Fruit fly (Drosophila melanogaster) whole organism, embryonic: ENCODE results near the gene CG13239.

Experiments used
- BEAF-32 ChIP-seq: fragments of 200-800 bp; sonication (Bioruptor generic); optimal IDR thresholded peaks from 3 replicates; lab custom pipeline; 2017; ENCODE audit warnings: missing biosample characterization, missing genetic modification characterization, mild to moderate bottlenecking, moderate library complexity, missing genetic modification reagents
- C15 ChIP-seq: fragments of 200-800 bp; sonication (Bioruptor generic); IDR thresholded peaks from 3 replicates; pipeline ENCODE4 v1.3.6; 2022; ENCODE audit warnings: missing biosample characterization, missing genetic modification characterization
- CG10321 ChIP-seq: fragments of 200-800 bp; sonication (Bioruptor generic); IDR thresholded peaks from 2 replicates; pipeline ENCODE4 v1.3.6; 2022; ENCODE audit warnings: missing biosample characterization, missing genetic modification characterization
- CG11247 ChIP-seq: fragments of 200-800 bp; sonication (Bioruptor generic); IDR thresholded peaks from 2 replicates; pipeline ENCODE4 v1.3.6; 2022; ENCODE audit warnings: missing biosample characterization, missing genetic modification characterization
- CG11695 ChIP-seq: fragments of 200-800 bp; sonication (Bioruptor generic); IDR thresholded peaks from 3 replicates; pipeline ENCODE4 v1.3.6; 2022; ENCODE audit warnings: missing biosample characterization, missing genetic modification characterization
- CG12219 ChIP-seq: fragments of 200-800 bp; sonication (Bioruptor generic); optimal IDR thresholded peaks from 3 replicates; lab custom pipeline; 2018; ENCODE audit warnings: missing biosample characterization, mild to moderate bottlenecking, missing genetic modification characterization
- CG13624 ChIP-seq: fragments of 200-800 bp; sonication (Bioruptor generic); optimal IDR thresholded peaks from 2 replicates; lab custom pipeline; 2016; ENCODE audit warnings: missing biosample characterization, missing genetic modification characterization
- CG14050 ChIP-seq: fragments of 200-800 bp; sonication (Bioruptor generic); IDR thresholded peaks from 3 replicates; pipeline ENCODE4 v1.3.6; 2022; ENCODE audit warnings: missing biosample characterization, missing genetic modification characterization
- CG1529 ChIP-seq: fragments of 200-800 bp; sonication (Bioruptor generic); optimal IDR thresholded peaks from 3 replicates; lab custom pipeline; 2018; ENCODE audit warnings: missing biosample characterization, missing genetic modification characterization
- CG15601 ChIP-seq: fragments of 200-800 bp; sonication (Bioruptor generic); optimal IDR thresholded peaks from 3 replicates; lab custom pipeline; 2019; ENCODE audit warnings: missing biosample characterization, mild to moderate bottlenecking, missing genetic modification characterization, moderate library complexity
- CG16779 ChIP-seq: fragments of 200-800 bp; sonication (Bioruptor generic); IDR thresholded peaks from 2 replicates; pipeline ENCODE4 v1.3.6; 2022; ENCODE audit warnings: missing biosample characterization, missing genetic modification characterization
- CG17359 ChIP-seq: fragments of 200-800 bp; sonication (Bioruptor generic); optimal IDR thresholded peaks from 3 replicates; lab custom pipeline; 2018; ENCODE audit warnings: missing biosample characterization, mild to moderate bottlenecking, missing genetic modification characterization, moderate library complexity
- CG31224 ChIP-seq: fragments of 200-800 bp; sonication (Bioruptor generic); IDR thresholded peaks from 2 replicates; pipeline ENCODE4 v1.3.6; 2022; ENCODE audit warnings: missing biosample characterization, missing genetic modification characterization
- CG31365 ChIP-seq: fragments of 200-800 bp; sonication (Bioruptor generic); optimal IDR thresholded peaks from 2 replicates; lab custom pipeline; 2018; ENCODE audit warnings: missing biosample characterization, mild to moderate bottlenecking, missing genetic modification characterization
- CG3995 ChIP-seq: fragments of 200-800 bp; sonication (Bioruptor generic); optimal IDR thresholded peaks from 3 replicates; lab custom pipeline; 2016; ENCODE audit warnings: missing biosample characterization, missing genetic modification characterization
- CG6175 ChIP-seq: fragments of 200-800 bp; sonication (Bioruptor generic); IDR thresholded peaks from 3 replicates; pipeline ENCODE4 v1.3.6; 2022; ENCODE audit warnings: missing biosample characterization, missing genetic modification characterization
- CG6254 ChIP-seq: fragments of 200-800 bp; sonication (Bioruptor generic); optimal IDR thresholded peaks from 3 replicates; lab custom pipeline; 2017; ENCODE audit warnings: mild to moderate bottlenecking, missing biosample characterization, missing genetic modification reagents, missing genetic modification characterization
- CG7745 ChIP-seq: fragments of 200-800 bp; sonication (Bioruptor generic); optimal IDR thresholded peaks from 2 replicates; lab custom pipeline; 2018; ENCODE audit warnings: missing biosample characterization, mild to moderate bottlenecking, missing genetic modification characterization, moderate library complexity
- CG8290 ChIP-seq, 3 experiments: fragments of 200-800 bp; sonication (Bioruptor generic); optimal IDR thresholded peaks; 2 replicates each; lab custom pipeline; 2016 to 2019; ENCODE audit warnings: missing biosample characterization in 3 of 3, missing genetic modification characterization in 3 of 3, mild to moderate bottlenecking in 2 of 3, moderate library complexity in 1 of 3
- CG9797 ChIP-seq: fragments of 200-800 bp; sonication (Bioruptor generic); optimal IDR thresholded peaks from 3 replicates; lab custom pipeline; 2018; ENCODE audit warnings: missing biosample characterization, mild to moderate bottlenecking, missing genetic modification characterization
- D ChIP-seq, 2 experiments: fragments of 200-800 bp in 1 of 2; fragments of >200 bp in 1 of 2; sonication (Bioruptor generic) in 1 of 2; optimal IDR thresholded peaks; 2 replicates in 1 of 2; 3 replicates in 1 of 2; lab custom pipeline; 2017; ENCODE audit warnings: mild to moderate bottlenecking in 1 of 2, missing biosample characterization in 1 of 2, missing genetic modification characterization in 1 of 2, missing genetic modification reagents in 1 of 2
- Dp ChIP-seq: fragments of 200-800 bp; sonication (Bioruptor generic); optimal IDR thresholded peaks from 2 replicates; lab custom pipeline; 2018; ENCODE audit warnings: missing biosample characterization, mild to moderate bottlenecking, missing genetic modification characterization, moderate library complexity
- Dref ChIP-seq: fragments of 200-800 bp; sonication (Bioruptor generic); IDR thresholded peaks from 2 replicates; pipeline ENCODE4 v1.3.6; 2022; ENCODE audit warnings: missing biosample characterization, missing genetic modification characterization
- E2f2 ChIP-seq: fragments of 200-800 bp; sonication (Bioruptor generic); IDR thresholded peaks from 2 replicates; pipeline ENCODE4 v1.3.6; 2022; ENCODE audit warnings: missing biosample characterization, missing genetic modification characterization
- Ets65A ChIP-seq: fragments of 200-800 bp; sonication (Bioruptor generic); peaks from one replicate; lab custom pipeline; 2016; ENCODE audit warnings: missing biosample characterization, missing genetic modification characterization
- Fer2 ChIP-seq: fragments of 200-800 bp; sonication (Bioruptor generic); optimal IDR thresholded peaks from 2 replicates; lab custom pipeline; 2018; ENCODE audit warnings: missing biosample characterization, mild to moderate bottlenecking, missing genetic modification characterization, moderate library complexity
- GATAe ChIP-seq: fragments of 200-800 bp; sonication (Bioruptor generic); conservative IDR thresholded peaks from 2 replicates; pipeline ENCODE4 v1.3.6; 2022; ENCODE audit warnings: missing biosample characterization, missing genetic modification characterization
- Hmx ChIP-seq: fragments of 200-800 bp; sonication (Bioruptor generic); optimal IDR thresholded peaks from 2 replicates; lab custom pipeline; 2016; ENCODE audit warnings: missing biosample characterization, missing genetic modification characterization
- Jarid2 ChIP-seq: fragments of 200-800 bp; sonication (Bioruptor generic); optimal IDR thresholded peaks from 3 replicates; lab custom pipeline; 2017; ENCODE audit warnings: mild to moderate bottlenecking, missing biosample characterization, missing genetic modification reagents, missing genetic modification characterization
- Lim3 ChIP-seq: fragments of 200-800 bp; sonication (Bioruptor generic); IDR thresholded peaks from 2 replicates; pipeline ENCODE4 v1.3.6; 2022; ENCODE audit warnings: missing biosample characterization, missing genetic modification characterization
- Max ChIP-seq: fragments of 200-800 bp; sonication (Bioruptor generic); optimal IDR thresholded peaks from 2 replicates; lab custom pipeline; 2016; ENCODE audit warnings: missing biosample characterization, mild to moderate bottlenecking, missing genetic modification characterization
- Sox100B ChIP-seq: fragments of 200-800 bp; sonication (Bioruptor generic); optimal IDR thresholded peaks from 3 replicates; lab custom pipeline; 2018; ENCODE audit warnings: missing biosample characterization, mild to moderate bottlenecking, missing genetic modification characterization
- Ssrp ChIP-seq: fragments of 200-800 bp; sonication (Bioruptor generic); optimal IDR thresholded peaks from 2 replicates; lab custom pipeline; 2018; ENCODE audit warnings: missing biosample characterization, mild to moderate bottlenecking, missing genetic modification characterization, moderate library complexity
- abd-A ChIP-seq: fragments of 200-800 bp; sonication (Bioruptor generic); optimal IDR thresholded peaks from 3 replicates; lab custom pipeline; 2019; ENCODE audit warnings: missing biosample characterization, mild to moderate bottlenecking, missing genetic modification characterization, moderate library complexity
- ase ChIP-seq: fragments of 200-800 bp; sonication (Bioruptor generic); IDR thresholded peaks from 3 replicates; pipeline ENCODE4 v1.3.6; 2022; ENCODE audit warnings: missing biosample characterization, missing genetic modification characterization
- chif ChIP-seq, 2 experiments: fragments of 200-800 bp; sonication (Bioruptor generic); optimal IDR thresholded peaks; 3 replicates each; lab custom pipeline; 2016; ENCODE audit warnings: missing biosample characterization in 2 of 2, missing genetic modification characterization in 2 of 2
- danr ChIP-seq: fragments of 200-800 bp; sonication (Bioruptor generic); IDR thresholded peaks from 2 replicates; pipeline ENCODE4 v1.3.6; 2022; ENCODE audit warnings: missing biosample characterization, missing genetic modification characterization
- fd3F ChIP-seq: fragments of 200-800 bp; sonication (Bioruptor generic); optimal IDR thresholded peaks from 2 replicates; lab custom pipeline; 2018; ENCODE audit warnings: missing biosample characterization, mild to moderate bottlenecking, missing genetic modification characterization, moderate library complexity
- grau ChIP-seq: fragments of 200-800 bp; optimal IDR thresholded peaks from 3 replicates; lab custom pipeline; 2019; ENCODE audit warnings: missing biosample characterization, mild to moderate bottlenecking, missing genetic modification characterization, moderate library complexity
- gsb-n ChIP-seq: fragments of 200-800 bp; sonication (Bioruptor generic); optimal IDR thresholded peaks from 3 replicates; lab custom pipeline; 2018; ENCODE audit warnings: missing biosample characterization, mild to moderate bottlenecking, missing genetic modification characterization
- her ChIP-seq: fragments of 200-800 bp; sonication (Bioruptor generic); optimal IDR thresholded peaks from 2 replicates; lab custom pipeline; 2016; ENCODE audit warnings: missing biosample characterization, missing genetic modification characterization
- insv ChIP-seq, 2 experiments: fragments of 200-800 bp; sonication (Bioruptor generic); optimal IDR thresholded peaks; 3 replicates each; lab custom pipeline; 2016 to 2018; ENCODE audit warnings: missing biosample characterization in 2 of 2, missing genetic modification characterization in 2 of 2
- klu ChIP-seq: fragments of 200-800 bp; sonication (Bioruptor generic); IDR thresholded peaks from 2 replicates; pipeline ENCODE4 v1.3.6; 2022; ENCODE audit warnings: missing biosample characterization, missing genetic modification characterization
- knrl ChIP-seq: fragments of 200-800 bp; sonication (Bioruptor generic); IDR thresholded peaks from 3 replicates; pipeline ENCODE4 v1.3.6; 2022; ENCODE audit warnings: missing biosample characterization, missing genetic modification characterization; ENCODE audit not compliant: partially characterized antibody
- pan ChIP-seq, 4 experiments: fragments of >200 bp in 3 of 4; fragments of 200-800 bp in 1 of 4; sonication (Bioruptor generic) in 1 of 4; optimal IDR thresholded peaks in 3 of 4; IDR thresholded peaks in 1 of 4; 2 replicates each; pipeline versions ENCODE4 v1.3.6 to Lab custom; 2017 to 2022; ENCODE audit warnings: missing biosample characterization in 2 of 4, missing genetic modification characterization in 2 of 4, mixed read lengths in 1 of 4
- sna ChIP-seq: fragments of 200-800 bp; sonication (Bioruptor generic); IDR thresholded peaks from 2 replicates; pipeline ENCODE4 v1.3.6; 2022; ENCODE audit warnings: missing biosample characterization, missing genetic modification characterization; ENCODE audit not compliant: partially characterized antibody
- tll ChIP-seq, 2 experiments: fragments of 200-800 bp in 1 of 2; fragments of >200 bp in 1 of 2; sonication (Bioruptor generic) in 1 of 2; optimal IDR thresholded peaks; 2 replicates each; lab custom pipeline; 2017 to 2019; ENCODE audit warnings: missing biosample characterization in 2 of 2, missing genetic modification characterization in 2 of 2, mild to moderate bottlenecking in 1 of 2, moderate library complexity in 1 of 2

The CG13239 gene

DNA sequence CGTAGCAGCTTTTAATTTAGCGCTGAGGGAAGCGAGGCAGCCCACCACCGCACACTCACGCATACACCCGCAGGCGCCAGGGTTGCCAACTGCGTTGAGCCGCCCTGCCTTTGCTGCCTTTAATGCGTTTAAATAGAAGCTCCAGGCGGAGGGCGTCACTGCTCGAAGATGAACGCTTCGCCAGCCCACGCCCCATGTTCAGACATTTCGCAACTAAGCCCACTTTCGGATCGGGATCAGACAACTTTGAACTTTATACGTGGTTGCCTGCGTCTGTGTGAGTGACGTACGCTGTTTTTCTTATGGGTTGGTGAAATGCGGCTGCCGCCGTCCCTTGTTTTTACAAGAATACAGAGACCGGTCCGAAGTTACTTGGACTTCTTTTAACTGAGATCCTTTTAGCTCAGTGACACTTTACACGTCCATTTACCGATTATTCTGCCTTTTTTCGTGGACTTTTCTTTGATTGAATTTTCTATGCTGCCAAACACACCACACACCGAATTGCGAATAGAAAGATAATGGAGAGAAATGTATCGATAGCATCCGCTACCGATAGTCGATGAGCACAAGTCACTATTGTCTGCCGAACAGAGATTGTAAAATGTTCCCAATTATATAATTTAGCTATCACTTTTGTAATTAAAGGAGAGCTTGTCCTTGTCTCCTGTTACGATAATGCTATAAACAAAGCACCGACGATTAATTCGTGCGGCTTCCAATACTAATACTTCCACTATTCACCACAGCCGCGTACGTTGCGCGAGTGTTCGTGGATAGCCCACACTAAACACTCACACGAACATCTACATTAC lies 10.7 kb downstream of the CG13239 start (continued):
- TF ChIP-seq CG8290 (GFP tag; optimal IDR thresholded peaks at IDR 0.05; lab: Kevin White, UChicago) (no peak), CG8290 (tag; optimal IDR thresholded peaks at IDR 0.05; lab: Kevin White, UChicago) (peak in 1 of 2 experiments; percentile 51), D (optimal IDR thresholded peaks at IDR 0.05; lab: Kevin White, UChicago) (no peak), D (GFP tag; optimal IDR thresholded peaks at IDR 0.05; lab: Kevin White, UChicago) (no peak), Max (GFP tag; lab: Kevin White, UChicago) (no peak), CG1529 (GFP tag; lab: Kevin White, UChicago) (no peak), abd-A (tag; lab: Kevin White, UChicago) (no peak), Ets65A (GFP tag; lab: Kevin White, UChicago) (peak; percentile 55), CG11695 (0 out of 3 replicates have a peak, but pooled peaks have one; percentile 13), Ssrp (tag; lab: Kevin White, UChicago) (no peak), CG10321 (GFP tag; lab: Robert Waterston, UW) (no peak), grau (tag; lab: Kevin White, UChicago) (peak; percentile 17), klu (GFP tag; lab: Robert Waterston, UW) (0 out of 2 replicates have a peak, but pooled peaks have one; percentile 17), Lim3 (no peak), CG6175 (GFP tag; lab: Robert Waterston, UW) (no peak), CG9797 (GFP tag; lab: Kevin White, UChicago) (no peak), her (GFP tag; lab: Kevin White, UChicago) (no peak), Jarid2 (GFP tag; lab: Kevin White, UChicago) (no peak), Sox100B (GFP tag; lab: Kevin White, UChicago) (no peak), sna (GFP tag; lab: Robert Waterston, UW) (peak; percentile 34), tll (GFP tag; optimal IDR thresholded peaks at IDR 0.05; lab: Kevin White, UChicago) (no peak), CG6254 (GFP tag; lab: Kevin White, UChicago) (no peak), knrl (GFP tag; lab: Robert Waterston, UW) (peak; percentile 67; the same call in 2 of the 3 replicates), CG7745 (tag; lab: Kevin White, UChicago) (no peak), CG17359 (tag; lab: Kevin White, UChicago) (no peak), C15 (GFP tag; lab: Robert Waterston, UW) (no peak), CG15601 (tag; lab: Kevin White, UChicago) (no peak), E2f2 (GFP tag; lab: Robert Waterston, UW) (no peak), BEAF-32 (peak; percentile 69), CG31224 (no peak), CG12219 (no peak), CG13624 (GFP tag; lab: Kevin White, UChicago) (no peak), danr (GFP tag; lab: Robert Waterston, UW) (no peak), Dp (GFP tag; lab: Kevin White, UChicago) (no peak), CG3995 (peak; percentile 68), chif (GFP tag; optimal IDR thresholded peaks at IDR 0.05; lab: Kevin White, UChicago) (no peak), Hmx (GFP tag; lab: Kevin White, UChicago) (no peak), CG16779 (no peak), fd3F (no peak), CG31365 (tag; lab: Kevin White, UChicago) (no peak), ase (GFP tag; lab: Robert Waterston, UW) (0 out of 3 replicates have a peak, but pooled peaks have one; percentile 15), GATAe (GFP tag; lab: Robert Waterston, UW) (no peak), CG11247 (GFP tag; lab: Robert Waterston, UW) (peak; percentile 41; the same call in 1 of the 2 replicates), gsb-n (tag; lab: Kevin White, UChicago) (no peak), Dref (GFP tag; lab: Robert Waterston, UW) (peak; percentile 68), pan (optimal IDR thresholded peaks at IDR 0.05; lab: Kevin White, UChicago) (no peak), pan (GFP tag; optimal IDR thresholded peaks at IDR 0.05 in 1 of 2, IDR thresholded peaks at IDR 0.05 in 1 of 2) (peak in 1 of 2 experiments; percentile 37), Fer2 (tag; lab: Kevin White, UChicago) (no peak), insv (GFP tag; optimal IDR thresholded peaks at IDR 0.05; lab: Kevin White, UChicago) (no peak), CG14050 (GFP tag; lab: Robert Waterston, UW) (no peak)
